Worm (Caenorhabditis elegans) whole organism, late embryonic: ENCODE data around the gene icd-1.

ENCODE experiments used
- C08G9.2 ChIP-seq: sonication (generic microtip); optimal IDR thresholded peaks from 2 replicates; lab custom pipeline; 2016; ENCODE audit warnings: mild to moderate bottlenecking, missing genetic modification characterization, moderate library complexity, missing compliant biosample characterization
- C38D4.7 ChIP-seq: fragments of 200-800 bp; sonication (Bioruptor generic); optimal IDR thresholded peaks from 2 replicates; lab custom pipeline; 2018; ENCODE audit warnings: mild to moderate bottlenecking, missing genetic modification characterization, moderate library complexity, missing compliant biosample characterization
- K02D7.2 ChIP-seq: sonication (generic microtip); optimal IDR thresholded peaks from 2 replicates; lab custom pipeline; 2017; ENCODE audit warnings: mild to moderate bottlenecking, missing genetic modification characterization, missing compliant biosample characterization
- K09A11.1 ChIP-seq: sonication (generic microtip); optimal IDR thresholded peaks from 2 replicates; lab custom pipeline; 2017; ENCODE audit warnings: antibody characterized with exemption, mild to moderate bottlenecking, missing genetic modification characterization, missing compliant biosample characterization; ENCODE audit not compliant: insufficient read depth
- Y22D7AL.16 ChIP-seq: sonication (generic microtip); optimal IDR thresholded peaks from 2 replicates; lab custom pipeline; 2016; ENCODE audit warnings: missing genetic modification characterization, missing compliant biosample characterization
- ahr-1 ChIP-seq: sonication (generic microtip); optimal IDR thresholded peaks from 2 replicates; lab custom pipeline; 2016; ENCODE audit warnings: missing genetic modification characterization, missing compliant biosample characterization
- ceh-14 ChIP-seq: sonication (generic microtip); optimal IDR thresholded peaks from 2 replicates; lab custom pipeline; 2016; ENCODE audit warnings: missing genotype, missing genetic modification characterization, missing compliant biosample characterization
- ceh-18 ChIP-seq: sonication (generic microtip); optimal IDR thresholded peaks from 2 replicates; lab custom pipeline; 2016; ENCODE audit warnings: missing genetic modification characterization, missing compliant biosample characterization
- ceh-30 ChIP-seq: fragments of 150-350 bp; optimal IDR thresholded peaks from 2 replicates; lab custom pipeline; 2014; ENCODE audit warnings: missing biosample characterization, missing genetic modification characterization
- ceh-31 ChIP-seq: sonication (generic microtip); optimal IDR thresholded peaks from 2 replicates; lab custom pipeline; 2016; ENCODE audit warnings: missing genetic modification characterization, missing compliant biosample characterization
- ceh-34 ChIP-seq: sonication (generic microtip); optimal IDR thresholded peaks from 2 replicates; lab custom pipeline; 2016; ENCODE audit warnings: mild to moderate bottlenecking, missing genetic modification characterization, missing compliant biosample characterization
- ceh-48 ChIP-seq: sonication (generic microtip); optimal IDR thresholded peaks from 2 replicates; lab custom pipeline; 2016; ENCODE audit warnings: missing genetic modification characterization, inconsistent platforms, missing compliant biosample characterization
- che-1 ChIP-seq: sonication (generic microtip); optimal IDR thresholded peaks from 2 replicates; lab custom pipeline; 2016; ENCODE audit warnings: mild to moderate bottlenecking, missing genetic modification characterization, missing compliant biosample characterization
- dve-1 ChIP-seq: sonication (generic microtip); optimal IDR thresholded peaks from 2 replicates; lab custom pipeline; 2017; ENCODE audit warnings: antibody characterized with exemption, mild to moderate bottlenecking, missing genetic modification characterization, missing compliant biosample characterization
- elt-2 ChIP-seq: sonication (generic microtip); optimal IDR thresholded peaks from 2 replicates; lab custom pipeline; 2016; ENCODE audit warnings: missing genetic modification reagents, missing genetic modification characterization, missing compliant biosample characterization
- ets-4 ChIP-seq: sonication (generic microtip); optimal IDR thresholded peaks from 2 replicates; lab custom pipeline; 2016; ENCODE audit warnings: missing genetic modification characterization, missing compliant biosample characterization
- eyg-1 ChIP-seq: sonication (generic microtip); optimal IDR thresholded peaks from 2 replicates; lab custom pipeline; 2016; ENCODE audit warnings: missing genotype, missing genetic modification characterization, missing compliant biosample characterization
- fax-1 ChIP-seq: sonication (generic microtip); optimal IDR thresholded peaks from 2 replicates; lab custom pipeline; 2016; ENCODE audit warnings: missing genotype, missing genetic modification characterization, missing compliant biosample characterization
- hlh-30 ChIP-seq: sonication (generic microtip); optimal IDR thresholded peaks from 2 replicates; lab custom pipeline; 2017; ENCODE audit warnings: antibody characterized with exemption, missing genetic modification characterization, missing compliant biosample characterization; ENCODE audit not compliant: insufficient read depth
- hlh-6 ChIP-seq: sonication (generic microtip); optimal IDR thresholded peaks from 2 replicates; lab custom pipeline; 2016; ENCODE audit warnings: missing genotype, missing genetic modification characterization, missing compliant biosample characterization
- lim-6 ChIP-seq: sonication (generic microtip); optimal IDR thresholded peaks from 2 replicates; lab custom pipeline; 2016; ENCODE audit warnings: missing genetic modification characterization, missing compliant biosample characterization
- nfya-1 ChIP-seq: sonication (generic microtip); optimal IDR thresholded peaks from 2 replicates; lab custom pipeline; 2017; ENCODE audit warnings: missing genetic modification characterization, mild to moderate bottlenecking, missing compliant biosample characterization, antibody characterized with exemption, moderate library complexity
- nhr-11 ChIP-seq: fragments of 150-350 bp; optimal IDR thresholded peaks from 2 replicates; lab custom pipeline; 2014; ENCODE audit warnings: missing biosample characterization, missing genetic modification characterization
- pag-3 ChIP-seq: sonication (generic microtip); optimal IDR thresholded peaks from 2 replicates; lab custom pipeline; 2016; ENCODE audit warnings: missing compliant biosample characterization, missing genetic modification characterization, borderline replicate concordance
- pat-9 ChIP-seq: fragments of 200-800 bp; sonication (Bioruptor generic); optimal IDR thresholded peaks from 2 replicates; lab custom pipeline; 2018; ENCODE audit warnings: mild to moderate bottlenecking, missing genetic modification characterization, moderate library complexity, missing compliant biosample characterization
- pax-1 ChIP-seq: fragments of 150-350 bp; optimal IDR thresholded peaks from 2 replicates; lab custom pipeline; 2014; ENCODE audit warnings: missing biosample characterization, missing genetic modification characterization
- pha-2 ChIP-seq: sonication (generic microtip); optimal IDR thresholded peaks from 2 replicates; lab custom pipeline; 2017; ENCODE audit warnings: mild to moderate bottlenecking, missing genetic modification characterization, missing compliant biosample characterization
- pqm-1 ChIP-seq: sonication (generic microtip); optimal IDR thresholded peaks from 2 replicates; lab custom pipeline; 2016; ENCODE audit warnings: missing genetic modification characterization, missing compliant biosample characterization
- pros-1 ChIP-seq: fragments of 150-350 bp; optimal IDR thresholded peaks from 2 replicates; lab custom pipeline; 2014; ENCODE audit warnings: missing biosample characterization, missing genetic modification reagents, missing genetic modification characterization
- ref-2 ChIP-seq: sonication (generic microtip); optimal IDR thresholded peaks from 2 replicates; lab custom pipeline; 2016; ENCODE audit warnings: missing genetic modification characterization, missing compliant biosample characterization
- rnt-1 ChIP-seq: sonication (generic microtip); optimal IDR thresholded peaks from 2 replicates; lab custom pipeline; 2016; ENCODE audit warnings: missing genetic modification characterization, missing compliant biosample characterization
- sox-2 ChIP-seq: fragments of 200-800 bp; sonication (Bioruptor generic); IDR thresholded peaks from 2 replicates; pipeline ENCODE4 v1.3.6; 2022; ENCODE audit warnings: missing genetic modification reagents, missing genetic modification characterization, missing compliant biosample characterization
- syd-9 ChIP-seq: sonication (generic microtip); optimal IDR thresholded peaks from 2 replicates; lab custom pipeline; 2016; ENCODE audit warnings: mild to moderate bottlenecking, missing genetic modification characterization, moderate library complexity, missing compliant biosample characterization
- tbx-2 ChIP-seq: sonication (generic microtip); optimal IDR thresholded peaks from 2 replicates; lab custom pipeline; 2016; ENCODE audit warnings: missing genetic modification characterization, missing compliant biosample characterization
- ttx-3 ChIP-seq: sonication (generic microtip); optimal IDR thresholded peaks from 2 replicates; lab custom pipeline; 2016; ENCODE audit warnings: missing genetic modification reagents, missing genetic modification characterization, missing compliant biosample characterization
- unc-3 ChIP-seq, 2 experiments: fragments of 200-800 bp in 1 of 2; sonication (Bioruptor generic) in 1 of 2; sonication (generic microtip) in 1 of 2; conservative IDR thresholded peaks in 1 of 2; optimal IDR thresholded peaks in 1 of 2; 2 replicates each; pipeline versions ENCODE4 v1.3.6 to Lab custom; 2016 to 2022; ENCODE audit warnings: missing compliant biosample characterization in 2 of 2, missing genetic modification characterization in 2 of 2, missing genetic modification reagents in 1 of 2
- unc-42 ChIP-seq: sonication (generic microtip); optimal IDR thresholded peaks from 2 replicates; lab custom pipeline; 2016; ENCODE audit warnings: missing genotype, missing genetic modification characterization, missing compliant biosample characterization
- unc-55 ChIP-seq: sonication (generic microtip); optimal IDR thresholded peaks from 2 replicates; lab custom pipeline; 2017; ENCODE audit warnings: missing biosample characterization, missing genetic modification reagents, missing genetic modification characterization
- unc-86 ChIP-seq: sonication (generic microtip); optimal IDR thresholded peaks from 2 replicates; lab custom pipeline; 2016; ENCODE audit warnings: missing genetic modification characterization, missing compliant biosample characterization

The icd-1 gene

DNA sequence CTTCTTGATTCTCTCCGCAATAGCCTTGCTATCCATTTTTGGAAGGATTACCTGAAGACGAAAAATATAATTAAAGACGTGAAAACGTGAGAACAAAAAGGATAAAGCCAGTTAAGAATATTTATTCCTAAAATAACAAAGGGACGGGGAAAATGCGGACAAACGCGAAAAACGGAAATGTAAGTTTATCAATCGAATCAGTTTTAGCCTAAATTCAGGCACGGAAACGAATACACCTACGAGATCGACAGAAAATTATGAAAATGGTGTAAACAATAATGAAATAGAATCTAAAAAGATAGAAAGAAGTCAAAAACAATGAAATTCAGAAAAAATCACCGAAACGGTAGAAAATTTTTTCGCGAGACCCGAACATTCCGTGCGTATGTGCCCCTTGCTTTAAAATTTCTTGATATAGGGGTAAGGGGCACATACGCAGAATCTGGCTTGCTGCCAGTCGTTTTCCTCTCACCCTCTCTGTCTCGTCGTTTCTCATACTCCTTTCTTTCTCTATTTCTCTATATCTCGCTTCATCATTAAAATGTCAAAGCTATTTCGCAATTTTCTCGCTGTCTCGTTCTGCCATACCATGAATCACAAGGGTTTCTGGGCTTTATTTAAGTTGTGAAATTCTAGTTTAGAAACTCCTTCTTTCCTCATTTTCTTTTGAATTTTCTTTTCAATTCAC, at the start of gene icd-1:
Gene icd-1, minus strand, starts transcription at position 51 of the 688 bp plus-strand sequence.
- TF ChIP-seq unc-42 (peak; percentile 74), eyg-1 (tag; lab: Kevin White, UChicago) (no peak), ets-4 (no peak), ceh-18 (peak; percentile 93), dve-1 (tag; lab: Kevin White, UChicago) (peak; percentile 84), nfya-1 (tag; lab: Kevin White, UChicago) (peak; percentile 96), ceh-48 (tag; lab: Kevin White, UChicago) (peak; percentile 17), ref-2 (tag; lab: Kevin White, UChicago) (peak; percentile 78), sox-2 (GFP tag; lab: Robert Waterston, UW) (peak; percentile 4; the same call in 1 of the 2 replicates), pha-2 (tag; lab: Kevin White, UChicago) (no peak), Y22D7AL.16 (tag; lab: Kevin White, UChicago) (no peak), hlh-6 (no peak), ahr-1 (tag; lab: Kevin White, UChicago) (no peak), lim-6 (tag; lab: Kevin White, UChicago) (peak; percentile 13), unc-55 (GFP tag; lab: Kevin White, UChicago) (peak; percentile 97), unc-3 (GFP tag; conservative IDR thresholded peaks at IDR 0.05; lab: Robert Waterston, UW) (no peak), unc-3 (tag; optimal IDR thresholded peaks at IDR 0.05; lab: Kevin White, UChicago) (no peak), pros-1 (tag; lab: Kevin White, UChicago) (peak; percentile 59), tbx-2 (tag; lab: Kevin White, UChicago) (peak; percentile 87), ceh-31 (peak; percentile 88), ceh-14 (tag; lab: Kevin White, UChicago) (peak; percentile 68), syd-9 (tag; lab: Kevin White, UChicago) (peak; percentile 54), pax-1 (tag; lab: Kevin White, UChicago) (peak; percentile 87), unc-86 (tag; lab: Kevin White, UChicago) (peak; percentile 39), hlh-30 (tag; lab: Kevin White, UChicago) (peak; percentile 80), nhr-11 (tag; lab: Kevin White, UChicago) (peak; percentile 66), fax-1 (tag; lab: Kevin White, UChicago) (peak; percentile 0), ceh-30 (tag; lab: Kevin White, UChicago) (peak; percentile 82), elt-2 (peak; percentile 66), K09A11.1 (tag; lab: Kevin White, UChicago) (peak; percentile 60), ttx-3 (no peak), ceh-34 (tag; lab: Kevin White, UChicago) (peak; percentile 79), rnt-1 (peak; percentile 72), C08G9.2 (peak; percentile 7), pqm-1 (no peak)

DNA sequence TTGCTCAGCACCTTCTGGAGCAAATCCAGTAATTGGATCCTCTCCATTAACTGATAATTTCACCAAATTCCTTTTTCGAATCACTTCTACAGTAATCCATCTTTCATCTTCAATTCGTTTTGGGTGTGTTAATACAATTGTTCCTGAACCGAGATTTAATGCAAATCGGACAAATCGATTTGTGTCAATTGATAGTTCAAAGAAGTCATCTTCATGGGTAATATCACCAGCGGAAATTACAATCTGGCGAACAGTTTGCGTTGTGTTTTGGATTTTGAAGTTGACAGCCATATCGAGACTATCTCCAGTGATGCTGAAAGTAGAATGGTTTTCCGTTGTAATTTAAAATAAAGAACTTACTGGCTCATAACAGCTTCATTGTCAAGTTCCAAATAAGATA, 49.4 kb upstream of the icd-1 start:
- no peak for TF ChIP-seq tbx-2 (tag; lab: Kevin White, UChicago)
- TF ChIP-seq nfya-1 (tag; lab: Kevin White, UChicago), result no peak
- TF ChIP-seq che-1 (tag; lab: Kevin White, UChicago), result no peak
- no peak for TF ChIP-seq eyg-1 (tag; lab: Kevin White, UChicago)
- TF ChIP-seq pat-9 (tag; lab: Kevin White, UChicago), result no peak
- no peak for TF ChIP-seq pag-3 (tag; lab: Kevin White, UChicago)

- TF ChIP-seq unc-3 (GFP tag; conservative IDR thresholded peaks at IDR 0.05; lab: Robert Waterston, UW) (no peak), unc-3 (tag; optimal IDR thresholded peaks at IDR 0.05; lab: Kevin White, UChicago) (no peak), K02D7.2 (tag; lab: Kevin White, UChicago) (no peak), tbx-2 (tag; lab: Kevin White, UChicago) (no peak), C38D4.7 (no peak)
These were observed 47.7 kb upstream of the icd-1 start, which contains the start of gene T19D12.5 for ce11 chrII:6636136-6636535. TSS of gene T19D12.5 (minus strand) at chrII:6636236.
